Worm (Caenorhabditis elegans) whole organism, midembryonic: ENCODE measurements around the gene ZK783.7.

ENCODE experiments used
- T22C8.4 ChIP-seq: fragments of 200-800 bp; sonication (Bioruptor generic); IDR thresholded peaks from 2 replicates; pipeline ENCODE4 v1.3.6; 2022; ENCODE audit warnings: missing genetic modification characterization, missing compliant biosample characterization
- cog-1 ChIP-seq: sonication (generic microtip); optimal IDR thresholded peaks from 2 replicates; lab custom pipeline; 2016; ENCODE audit warnings: missing genetic modification characterization, missing compliant biosample characterization
- flt-1 ChIP-seq: fragments of 200-800 bp; sonication (Bioruptor generic); IDR thresholded peaks from 2 replicates; pipeline ENCODE4 v1.3.6; 2022; ENCODE audit warnings: missing genetic modification characterization, missing compliant biosample characterization
- klf-2 ChIP-seq: fragments of 200-800 bp; sonication (Bioruptor generic); conservative IDR thresholded peaks from 2 replicates; pipeline ENCODE4 v1.3.6; 2022; ENCODE audit warnings: missing genetic modification reagents, missing genetic modification characterization, missing compliant biosample characterization
- med-1 ChIP-seq: sonication (generic microtip); optimal IDR thresholded peaks from 2 replicates; lab custom pipeline; 2017; ENCODE audit warnings: missing genetic modification characterization, mild to moderate bottlenecking, missing compliant biosample characterization, antibody characterized with exemption, missing genetic modification reagents; ENCODE audit not compliant: insufficient read depth
- ref-1 ChIP-seq: fragments of 200-800 bp; sonication (Bioruptor generic); conservative IDR thresholded peaks from 2 replicates; pipeline ENCODE4 v1.3.6; 2022; ENCODE audit warnings: missing genetic modification reagents, missing genetic modification characterization, missing compliant biosample characterization
- tab-1 ChIP-seq: fragments of 200-800 bp; sonication (Bioruptor generic); IDR thresholded peaks from 2 replicates; pipeline ENCODE4 v1.3.6; 2022; ENCODE audit warnings: missing genetic modification characterization, missing compliant biosample characterization
- ztf-23 ChIP-seq: fragments of 200-800 bp; sonication (Bioruptor generic); IDR thresholded peaks from 2 replicates; pipeline ENCODE4 v1.3.6; 2022; ENCODE audit warnings: missing genetic modification reagents, missing genetic modification characterization, missing compliant biosample characterization
- ztf-29 ChIP-seq: fragments of 200-800 bp; sonication (Bioruptor generic); IDR thresholded peaks from 2 replicates; pipeline ENCODE4 v1.3.6; 2022; ENCODE audit warnings: missing genetic modification reagents, missing genetic modification characterization, missing compliant biosample characterization

Gene ZK783.7

DNA sequence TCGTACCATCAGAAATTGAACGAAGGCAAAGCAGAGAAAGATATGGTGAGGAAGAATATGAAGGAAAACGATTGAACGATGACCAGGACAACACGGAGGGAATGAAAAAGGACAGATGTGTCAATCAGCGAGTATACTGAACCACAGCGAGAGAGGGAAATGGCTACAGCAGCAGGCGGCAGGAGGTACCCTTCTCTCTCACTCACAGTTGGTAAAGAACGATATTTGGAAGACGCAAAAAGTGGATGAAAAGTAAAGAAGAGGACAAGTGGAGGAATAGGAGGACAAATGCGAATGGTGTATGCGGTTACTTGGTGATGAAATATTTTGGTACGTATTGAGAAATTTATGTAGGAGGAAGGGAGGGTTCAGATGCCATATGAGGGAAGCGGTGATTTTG, at the start of gene ZK783.7:
Gene ZK783.7, plus strand, starts transcription at position 246 of the 400 bp plus-strand sequence.
- TF ChIP-seq med-1, result no peak
- TF ChIP-seq tab-1 (GFP tag; lab: Robert Waterston, UW), result no peak
- no peak for TF ChIP-seq T22C8.4 (GFP tag; lab: Robert Waterston, UW)
- 0 out of 2 replicates have a peak, but pooled peaks have one; percentile 40 for TF ChIP-seq flt-1 (GFP tag; lab: Robert Waterston, UW)
- TF ChIP-seq ztf-23, result 0 out of 2 replicates have a peak, but pooled peaks have one; percentile 16

DNA sequence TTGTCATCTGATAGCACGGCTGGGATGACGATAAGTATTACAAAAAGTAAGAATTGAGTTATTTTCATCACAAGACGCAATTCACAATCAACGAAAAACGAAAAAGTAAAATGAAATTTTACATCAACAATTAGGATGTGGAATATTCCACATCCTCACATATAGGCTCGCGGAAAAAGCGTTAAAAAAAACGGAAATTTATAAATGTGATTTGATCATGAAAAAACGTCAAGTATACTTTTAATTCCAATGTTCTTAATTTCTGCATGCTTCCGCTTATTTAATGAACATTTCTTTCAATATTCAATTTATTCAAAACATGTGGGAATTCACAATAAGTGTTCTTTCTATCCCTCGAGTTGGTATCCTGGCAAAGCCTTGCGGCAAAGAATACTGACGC, 48.3 kb upstream of the ZK783.7 start, which contains the start of gene T04A6.3:
Gene T04A6.3, minus strand, starts transcription at position 101 of the 400 bp plus-strand sequence.
- TF ChIP-seq klf-2 (GFP tag; lab: Robert Waterston, UW) (no peak), med-1 (no peak), tab-1 (GFP tag; lab: Robert Waterston, UW) (no peak), cog-1 (tag; lab: Kevin White, UChicago) (no peak), flt-1 (GFP tag; lab: Robert Waterston, UW) (no peak), ztf-29 (no peak), ztf-23 (no peak), T22C8.4 (GFP tag; lab: Robert Waterston, UW) (no peak), ref-1 (no peak)

DNA sequence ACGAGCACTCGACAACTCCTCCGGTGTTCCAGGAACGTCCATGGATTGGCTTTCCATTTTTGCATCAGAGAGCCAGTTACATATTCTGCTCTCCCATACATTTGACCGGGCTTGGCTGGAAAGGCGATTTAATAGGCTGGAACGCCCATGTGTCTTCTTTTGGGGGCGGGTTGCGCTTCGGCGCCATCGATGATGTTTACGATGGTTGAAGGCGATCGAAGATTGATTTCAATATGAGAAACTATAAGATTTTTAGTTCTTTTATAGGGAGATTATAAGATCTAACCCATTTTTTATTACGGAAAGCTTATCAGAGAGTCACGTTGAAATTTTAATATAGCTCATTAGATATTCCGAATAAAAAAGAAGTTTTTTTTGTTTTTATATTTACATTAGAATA, 47.4 kb upstream of the ZK783.7 start, which contains the start of gene nsph-4.3:
Gene nsph-4.3, minus strand, starts transcription at position 101 of the 400 bp plus-strand sequence.
- TF ChIP-seq tab-1 (GFP tag; lab: Robert Waterston, UW) (no peak), flt-1 (GFP tag; lab: Robert Waterston, UW) (no peak), ztf-29 (no peak), cog-1 (tag; lab: Kevin White, UChicago) (no peak), ztf-23 (no peak), klf-2 (GFP tag; lab: Robert Waterston, UW) (no peak), T22C8.4 (GFP tag; lab: Robert Waterston, UW) (no peak), ref-1 (no peak)

DNA sequence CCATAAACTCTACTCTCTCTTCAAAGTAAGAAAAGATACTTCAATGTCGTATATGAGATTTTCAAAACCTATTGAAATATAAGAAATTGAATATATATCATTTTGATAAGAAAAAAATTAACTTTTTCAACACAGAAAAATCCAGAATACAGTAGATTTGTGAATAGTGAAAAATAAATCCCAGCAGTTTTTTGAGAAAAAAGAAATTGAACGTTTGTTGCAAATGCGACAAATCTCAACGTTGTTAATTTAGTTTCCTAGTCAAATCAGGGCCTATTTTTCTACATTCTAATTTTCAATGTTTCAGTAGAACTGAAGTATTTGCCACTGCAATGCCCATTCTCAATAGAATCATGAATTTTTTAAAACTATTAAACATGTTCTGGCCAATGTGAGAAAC, 42.0 kb upstream of the ZK783.7 start, which contains the start of gene T04A6.2:
Gene T04A6.2, plus strand, starts transcription at position 301 of the 400 bp plus-strand sequence.
- TF ChIP-seq flt-1 (GFP tag; lab: Robert Waterston, UW) (no peak), med-1 (no peak), tab-1 (GFP tag; lab: Robert Waterston, UW) (no peak), klf-2 (GFP tag; lab: Robert Waterston, UW) (no peak), ref-1 (no peak), ztf-23 (no peak), cog-1 (tag; lab: Kevin White, UChicago) (no peak)

DNA sequence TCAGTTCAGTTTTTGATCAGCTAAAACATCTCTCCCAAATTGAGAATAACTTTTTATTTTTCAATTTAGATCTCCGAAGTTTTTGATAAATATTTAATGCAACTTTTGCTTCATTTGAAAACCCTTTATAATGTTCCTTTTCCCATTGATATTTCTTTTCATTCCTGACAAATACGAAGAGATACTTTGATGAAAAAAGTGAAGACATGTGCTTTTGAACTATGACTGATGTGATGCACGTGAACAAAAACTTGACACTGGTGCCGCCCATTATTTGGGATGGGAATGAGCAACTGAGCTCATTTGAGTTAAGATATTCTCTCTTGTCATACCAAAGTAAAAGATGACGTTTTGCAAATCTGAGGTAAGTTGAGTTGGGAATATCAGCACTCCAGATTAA, 40.3 kb upstream of the ZK783.7 start, which contains the start of gene T04A6.1:
Gene T04A6.1, plus strand, starts transcription at position 301 of the 400 bp plus-strand sequence.
- TF ChIP-seq klf-2 (GFP tag; lab: Robert Waterston, UW) (no peak), flt-1 (GFP tag; lab: Robert Waterston, UW) (no peak), ztf-29 (no peak), med-1 (no peak), ref-1 (no peak), T22C8.4 (GFP tag; lab: Robert Waterston, UW) (no peak), tab-1 (GFP tag; lab: Robert Waterston, UW) (no peak), cog-1 (tag; lab: Kevin White, UChicago) (no peak), ztf-23 (no peak)

DNA sequence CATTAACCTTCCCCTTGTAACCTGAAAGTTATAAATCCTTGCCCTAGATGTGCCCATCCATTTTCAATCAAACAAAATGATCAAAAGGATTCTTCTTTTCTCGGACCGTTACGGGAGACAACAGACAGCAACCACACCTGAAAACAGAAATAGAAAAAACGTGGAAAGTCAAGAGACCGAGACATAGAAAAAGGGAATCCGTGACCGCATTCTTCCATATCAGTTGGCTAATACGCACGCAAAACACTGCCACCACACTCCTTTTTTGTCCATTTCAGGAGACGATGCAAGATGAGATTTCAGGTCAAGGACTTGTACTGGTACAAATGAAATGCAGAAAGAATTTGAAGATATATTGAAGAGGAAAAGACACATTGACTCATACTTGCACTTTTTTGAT, 38.2 kb upstream of the ZK783.7 start:
- TF ChIP-seq flt-1 (GFP tag; lab: Robert Waterston, UW), result no peak
- no peak for TF ChIP-seq med-1
- TF ChIP-seq tab-1 (GFP tag; lab: Robert Waterston, UW), result no peak
- no peak for TF ChIP-seq ztf-29
- no peak for TF ChIP-seq klf-2 (GFP tag; lab: Robert Waterston, UW)
- no peak for TF ChIP-seq ref-1
- no peak for TF ChIP-seq ztf-23
- no peak for TF ChIP-seq T22C8.4 (GFP tag; lab: Robert Waterston, UW)
- no peak for TF ChIP-seq cog-1 (tag; lab: Kevin White, UChicago)

DNA sequence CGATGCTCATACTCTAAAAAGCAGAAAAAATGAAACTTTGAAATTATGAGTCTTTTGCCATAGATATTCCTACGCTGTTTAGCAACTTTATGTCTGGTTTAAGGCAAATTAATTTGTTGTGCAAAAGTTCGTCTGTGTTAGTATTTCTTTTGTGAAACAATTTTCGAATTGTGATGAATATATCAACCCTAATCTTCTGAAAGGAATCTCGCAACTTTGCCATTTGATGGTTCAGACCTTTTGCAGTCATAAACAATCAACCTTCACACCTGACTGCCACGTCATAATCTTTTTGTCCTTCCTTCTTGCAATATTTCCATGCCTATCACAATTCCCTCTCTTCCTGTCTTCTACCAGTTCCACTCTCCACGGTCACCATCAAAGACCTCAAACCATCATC, 36.7 kb upstream of the ZK783.7 start:
- TF ChIP-seq klf-2 (GFP tag; lab: Robert Waterston, UW) (no peak), T22C8.4 (GFP tag; lab: Robert Waterston, UW) (no peak), med-1 (no peak), tab-1 (GFP tag; lab: Robert Waterston, UW) (no peak), ref-1 (no peak), ztf-29 (no peak), ztf-23 (no peak), cog-1 (tag; lab: Kevin White, UChicago) (no peak), flt-1 (GFP tag; lab: Robert Waterston, UW) (no peak)

DNA sequence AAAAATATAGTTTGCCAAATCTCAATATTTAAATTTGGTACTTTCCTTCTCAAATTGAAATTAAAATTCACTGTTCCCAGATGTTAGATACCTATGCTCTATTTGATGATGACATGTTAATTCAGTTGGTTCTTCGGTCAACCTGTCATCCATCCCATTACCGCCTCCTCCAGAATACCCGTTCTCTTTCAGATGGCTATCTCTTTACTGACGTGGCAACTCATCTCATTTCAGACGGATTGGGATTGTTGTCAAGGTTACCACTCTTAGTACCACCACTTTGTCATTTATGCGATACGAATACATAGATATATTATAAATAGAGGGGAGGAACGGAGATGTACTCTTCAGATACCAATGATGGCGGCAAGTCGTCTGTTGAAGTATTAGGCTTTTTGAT, 35.2 kb upstream of the ZK783.7 start:
- TF ChIP-seq med-1 (no peak), T22C8.4 (GFP tag; lab: Robert Waterston, UW) (no peak), ztf-23 (no peak)

DNA sequence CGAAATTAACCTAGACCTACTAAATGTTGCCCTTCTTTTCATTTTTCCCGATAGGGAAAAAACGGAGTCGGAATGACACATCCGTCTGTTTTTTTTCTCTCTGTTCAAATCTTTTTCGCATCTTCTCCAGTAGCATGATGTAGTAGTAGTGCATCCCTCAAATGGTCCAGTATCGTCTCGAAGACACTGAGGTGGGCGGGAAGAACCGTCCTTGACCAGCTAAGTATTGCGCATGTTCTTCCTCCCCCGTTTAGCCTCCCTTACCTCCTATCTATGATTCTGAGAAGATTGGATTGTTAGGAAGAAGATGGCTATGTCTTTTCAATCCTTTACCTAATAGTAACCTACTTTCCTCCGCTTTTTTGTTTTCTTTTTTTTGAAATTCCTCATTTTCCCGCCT, 33.6 kb upstream of the ZK783.7 start:
- no peak for TF ChIP-seq cog-1 (tag; lab: Kevin White, UChicago)
- TF ChIP-seq tab-1 (GFP tag; lab: Robert Waterston, UW), result no peak
- no peak for TF ChIP-seq T22C8.4 (GFP tag; lab: Robert Waterston, UW)
- TF ChIP-seq flt-1 (GFP tag; lab: Robert Waterston, UW), result no peak
- TF ChIP-seq klf-2 (GFP tag; lab: Robert Waterston, UW), result no peak
- no peak for TF ChIP-seq ztf-29
- TF ChIP-seq med-1, result no peak
- no peak for TF ChIP-seq ztf-23
- no peak for TF ChIP-seq ref-1

DNA sequence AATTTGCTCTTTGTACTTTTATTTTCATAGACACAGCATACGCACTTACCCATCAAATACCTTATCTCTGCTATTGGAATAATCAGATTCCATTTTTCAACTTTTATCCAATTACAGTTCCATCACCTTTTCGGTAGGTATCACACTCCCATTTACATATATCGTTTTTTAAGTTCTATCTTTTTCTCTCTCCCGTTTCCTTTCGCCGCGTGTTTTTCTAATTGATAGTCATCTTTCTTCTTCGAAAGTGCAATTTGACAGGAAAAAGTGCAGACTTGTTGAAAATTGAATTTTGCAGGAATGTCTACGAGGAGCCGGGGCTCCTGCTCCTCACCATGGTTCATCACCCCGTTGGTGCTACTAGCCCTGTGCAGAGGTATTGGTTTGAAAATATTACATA, 31.4 kb upstream of the ZK783.7 start, which contains the start of gene fbn-1:
Gene fbn-1, plus strand, starts transcription at position 301 of the 400 bp plus-strand sequence.
- TF ChIP-seq tab-1 (GFP tag; lab: Robert Waterston, UW) (no peak), ztf-23 (no peak), ref-1 (no peak), ztf-29 (no peak), klf-2 (GFP tag; lab: Robert Waterston, UW) (no peak), med-1 (no peak), cog-1 (tag; lab: Kevin White, UChicago) (no peak), flt-1 (GFP tag; lab: Robert Waterston, UW) (no peak), T22C8.4 (GFP tag; lab: Robert Waterston, UW) (no peak)
